Worm (Caenorhabditis elegans) whole organism, L1 larva: ENCODE data around the gene C44B9.2.

ENCODE experiments used
- ces-1 ChIP-seq: fragments of 150-350 bp; optimal IDR thresholded peaks from 2 replicates; lab custom pipeline; 2014; ENCODE audit warnings: missing biosample characterization, missing genetic modification reagents, missing genetic modification characterization
- elt-2 ChIP-seq: sonication (generic microtip); optimal IDR thresholded peaks from 2 replicates; lab custom pipeline; 2016; ENCODE audit warnings: missing genetic modification characterization, mild to moderate bottlenecking, inconsistent platforms, missing compliant biosample characterization, missing genetic modification reagents
- lin-15B ChIP-seq: fragments of 150-350 bp; sonication (generic microtip); optimal IDR thresholded peaks from 3 replicates; lab custom pipeline; 2014; ENCODE audit warnings: missing biosample characterization, missing genetic modification characterization
- nhr-77 ChIP-seq: fragments of 150-350 bp; optimal IDR thresholded peaks from 2 replicates; lab custom pipeline; 2014; ENCODE audit warnings: missing biosample characterization, missing genetic modification characterization
- snpc-4 ChIP-seq: fragments of 150-350 bp; optimal IDR thresholded peaks from 2 replicates; lab custom pipeline; 2014; ENCODE audit warnings: missing biosample characterization, missing genetic modification characterization
- sox-4 ChIP-seq: sonication (generic microtip); optimal IDR thresholded peaks from 2 replicates; lab custom pipeline; 2016; ENCODE audit warnings: missing genetic modification characterization, missing compliant biosample characterization
- sptf-1 ChIP-seq: fragments of 150-350 bp; optimal IDR thresholded peaks from 2 replicates; lab custom pipeline; 2014; ENCODE audit warnings: missing biosample characterization, missing genetic modification characterization
- unc-130 ChIP-seq: fragments of 150-350 bp; optimal IDR thresholded peaks from 2 replicates; lab custom pipeline; 2017; ENCODE audit warnings: missing biosample characterization, missing genetic modification characterization, inconsistent platforms
- ztf-11 ChIP-seq, 2 experiments: sonication (generic microtip); optimal IDR thresholded peaks; 2 replicates each; lab custom pipeline; 2016 to 2017; ENCODE audit warnings: missing genetic modification characterization in 2 of 2, missing biosample characterization in 1 of 2, missing compliant biosample characterization in 1 of 2

- TF ChIP-seq lin-15B (tag; lab: Kevin White, UChicago) (no peak), elt-2 (tag; lab: Kevin White, UChicago) (peak; percentile 16), ces-1 (no peak), sptf-1 (tag; lab: Kevin White, UChicago) (no peak), snpc-4 (no peak), nhr-77 (no peak), ztf-11 (tag; optimal IDR thresholded peaks at IDR 0.05; lab: Kevin White, UChicago) (peak in 1 of 2 experiments; percentile 80), unc-130 (tag; lab: Kevin White, UChicago) (no peak), sox-4 (tag; lab: Kevin White, UChicago) (peak; percentile 54)
These were observed 18.4 kb upstream of the C44B9.2 start for ce11 chrIII:10856830-10857229.
